Worm (Caenorhabditis elegans) whole organism, young adult: ENCODE measurements around the gene ZK563.7.

Source experiments
- B0019.2 ChIP-seq: fragments of 200-800 bp; sonication (Bioruptor generic); conservative IDR thresholded peaks from 2 replicates; pipeline ENCODE4 v1.3.6; 2022; ENCODE audit warnings: missing genetic modification reagents, missing genetic modification characterization, missing compliant biosample characterization
- B0261.1 ChIP-seq: sonication (generic microtip); optimal IDR thresholded peaks from 2 replicates; lab custom pipeline; 2016; ENCODE audit warnings: mild to moderate bottlenecking, missing genetic modification characterization, moderate library complexity, missing compliant biosample characterization
- F23B12.7 ChIP-seq: sonication (generic microtip); optimal IDR thresholded peaks from 2 replicates; lab custom pipeline; 2017; ENCODE audit warnings: missing genetic modification characterization, mild to moderate bottlenecking, missing compliant biosample characterization, antibody characterized with exemption, moderate library complexity; ENCODE audit not compliant: insufficient read depth
- F33H1.4 ChIP-seq: fragments of 200-800 bp; sonication (Bioruptor generic); IDR thresholded peaks from 2 replicates; pipeline ENCODE4 v1.3.6; 2022; ENCODE audit warnings: missing genetic modification reagents, missing genetic modification characterization, missing compliant biosample characterization
- F49E8.2 ChIP-seq: sonication (generic microtip); optimal IDR thresholded peaks from 3 replicates; lab custom pipeline; 2017; ENCODE audit warnings: missing genetic modification characterization, mild to moderate bottlenecking, missing compliant biosample characterization, antibody characterized with exemption, moderate library complexity; ENCODE audit not compliant: insufficient read depth
- F57A8.1 ChIP-seq: fragments of 200-800 bp; sonication (Bioruptor generic); optimal IDR thresholded peaks from 2 replicates; lab custom pipeline; 2018; ENCODE audit warnings: mild to moderate bottlenecking, missing genetic modification characterization, moderate library complexity, missing compliant biosample characterization
- K11D2.4 ChIP-seq: fragments of 200-800 bp; sonication (Bioruptor generic); IDR thresholded peaks from 2 replicates; pipeline ENCODE4 v1.3.6; 2022; ENCODE audit warnings: missing genetic modification reagents, missing genetic modification characterization, missing compliant biosample characterization
- K12H6.12 ChIP-seq: fragments of 200-800 bp; sonication (Bioruptor generic); optimal IDR thresholded peaks from 2 replicates; lab custom pipeline; 2018; ENCODE audit warnings: mild to moderate bottlenecking, missing genetic modification characterization, missing compliant biosample characterization
- T26A5.8 ChIP-seq: sonication (generic microtip); optimal IDR thresholded peaks from 2 replicates; lab custom pipeline; 2016; ENCODE audit warnings: missing genetic modification characterization, missing compliant biosample characterization
- Y53F4B.3 ChIP-seq: fragments of 200-800 bp; sonication (Bioruptor generic); IDR thresholded peaks from 2 replicates; pipeline ENCODE4 v1.3.6; 2022; ENCODE audit warnings: missing genetic modification reagents, missing genetic modification characterization, missing compliant biosample characterization
- Y79H2A.3 ChIP-seq: fragments of 200-800 bp; sonication (Bioruptor generic); conservative IDR thresholded peaks from 2 replicates; pipeline ENCODE4 v1.3.6; 2022; ENCODE audit warnings: missing genetic modification reagents, missing genetic modification characterization, missing compliant biosample characterization
- ama-1 ChIP-seq, 3 experiments: fragments of 150-350 bp in 1 of 3; sonication (generic microtip) in 2 of 3; optimal IDR thresholded peaks; 2 replicates each; lab custom pipeline; 2014 to 2018; ENCODE audit warnings: missing biosample characterization in 2 of 3, missing genetic modification characterization in 2 of 3, missing genetic modification reagents in 2 of 3
- attf-3 ChIP-seq: fragments of 200-800 bp; sonication (Bioruptor generic); conservative IDR thresholded peaks from 2 replicates; pipeline ENCODE4 v1.3.6; 2022; ENCODE audit warnings: missing genetic modification reagents, missing genetic modification characterization, missing compliant biosample characterization
- bed-2 ChIP-seq: fragments of 200-800 bp; sonication (Bioruptor generic); IDR thresholded peaks from 2 replicates; pipeline ENCODE4 v1.3.6; 2022; ENCODE audit warnings: missing genetic modification reagents, missing genetic modification characterization, missing compliant biosample characterization
- ccch-3 ChIP-seq: fragments of 200-800 bp; sonication (Bioruptor generic); optimal IDR thresholded peaks from 2 replicates; lab custom pipeline; 2018; ENCODE audit warnings: mild to moderate bottlenecking, missing genetic modification characterization, missing compliant biosample characterization
- ceh-79 ChIP-seq: sonication (generic microtip); optimal IDR thresholded peaks from 2 replicates; lab custom pipeline; 2017; ENCODE audit warnings: mild to moderate bottlenecking, missing genetic modification characterization, missing compliant biosample characterization
- chd-7 ChIP-seq: sonication (generic microtip); optimal IDR thresholded peaks from 2 replicates; lab custom pipeline; 2016; ENCODE audit warnings: mild to moderate bottlenecking, missing genetic modification characterization, moderate library complexity, missing compliant biosample characterization
- dpff-1 ChIP-seq: sonication (generic microtip); optimal IDR thresholded peaks from 2 replicates; lab custom pipeline; 2017; ENCODE audit warnings: mild to moderate bottlenecking, missing genetic modification characterization, missing compliant biosample characterization
- egl-44 ChIP-seq: fragments of 200-800 bp; sonication (Bioruptor generic); IDR thresholded peaks from 2 replicates; pipeline ENCODE4 v1.3.6; 2022; ENCODE audit warnings: missing genetic modification reagents, missing genetic modification characterization, missing compliant biosample characterization
- egrh-3 ChIP-seq: fragments of 200-800 bp; sonication (Bioruptor generic); IDR thresholded peaks from 2 replicates; pipeline ENCODE4 v1.3.6; 2022; ENCODE audit warnings: missing genetic modification reagents, missing genetic modification characterization, missing compliant biosample characterization
- ekl-4 ChIP-seq: fragments of 200-800 bp; sonication (Bioruptor generic); IDR thresholded peaks from 2 replicates; pipeline ENCODE4 v1.3.6; 2022; ENCODE audit warnings: missing genetic modification reagents, missing genetic modification characterization, missing compliant biosample characterization
- ets-4 ChIP-seq: fragments of 200-800 bp; sonication (Bioruptor generic); optimal IDR thresholded peaks from 2 replicates; lab custom pipeline; 2018; ENCODE audit warnings: mild to moderate bottlenecking, missing genetic modification characterization, missing compliant biosample characterization
- fkh-3 ChIP-seq: sonication (generic microtip); optimal IDR thresholded peaks from 2 replicates; lab custom pipeline; 2016; ENCODE audit warnings: mild to moderate bottlenecking, missing genetic modification characterization, missing compliant biosample characterization
- gei-17 ChIP-seq: fragments of 200-800 bp; sonication (Bioruptor generic); optimal IDR thresholded peaks from 2 replicates; lab custom pipeline; 2018; ENCODE audit warnings: mild to moderate bottlenecking, missing genetic modification characterization, missing compliant biosample characterization
- hlh-12 ChIP-seq: sonication (generic microtip); optimal IDR thresholded peaks from 2 replicates; lab custom pipeline; 2016; ENCODE audit warnings: missing genetic modification characterization, missing compliant biosample characterization
- lag-1 ChIP-seq: fragments of 200-800 bp; sonication (Bioruptor generic); IDR thresholded peaks from 2 replicates; pipeline ENCODE4 v1.3.6; 2022; ENCODE audit warnings: missing genetic modification reagents, missing genetic modification characterization, missing compliant biosample characterization
- let-526 ChIP-seq: fragments of 200-800 bp; sonication (Bioruptor generic); IDR thresholded peaks from 2 replicates; pipeline ENCODE4 v1.3.6; 2022; ENCODE audit warnings: missing genetic modification reagents, missing genetic modification characterization, missing compliant biosample characterization
- let-607 ChIP-seq, 2 experiments: fragments of 200-800 bp in 1 of 2; sonication (Bioruptor generic) in 1 of 2; sonication (generic microtip) in 1 of 2; optimal IDR thresholded peaks; 2 replicates each; lab custom pipeline; 2016 to 2018; ENCODE audit warnings: mild to moderate bottlenecking in 2 of 2, missing compliant biosample characterization in 2 of 2, missing genetic modification characterization in 2 of 2, moderate library complexity in 2 of 2, missing genotype in 1 of 2
- madf-10 ChIP-seq: sonication (generic microtip); optimal IDR thresholded peaks from 2 replicates; lab custom pipeline; 2016; ENCODE audit warnings: mild to moderate bottlenecking, missing genetic modification characterization, missing compliant biosample characterization
- mel-28 ChIP-seq: sonication (generic microtip); optimal IDR thresholded peaks from 2 replicates; lab custom pipeline; 2016; ENCODE audit warnings: borderline replicate concordance, mild to moderate bottlenecking, missing genetic modification characterization, missing compliant biosample characterization
- mes-4 ChIP-seq: sonication (generic microtip); optimal IDR thresholded peaks from 2 replicates; lab custom pipeline; 2016; ENCODE audit warnings: missing genotype, missing genetic modification characterization, missing compliant biosample characterization
- nfya-1 ChIP-seq: sonication (generic microtip); optimal IDR thresholded peaks from 2 replicates; lab custom pipeline; 2017; ENCODE audit warnings: antibody characterized with exemption, missing compliant biosample characterization, missing genetic modification characterization, borderline replicate concordance; ENCODE audit not compliant: insufficient read depth
- nfyb-1 ChIP-seq: fragments of 200-800 bp; sonication (Bioruptor generic); IDR thresholded peaks from 2 replicates; pipeline ENCODE4 v1.3.6; 2022; ENCODE audit warnings: missing genetic modification reagents, missing genetic modification characterization, missing compliant biosample characterization
- nhr-120 ChIP-seq: fragments of 200-800 bp; sonication (Bioruptor generic); IDR thresholded peaks from 2 replicates; pipeline ENCODE4 v1.3.6; 2022; ENCODE audit warnings: missing genetic modification characterization, missing compliant biosample characterization
- nhr-179 ChIP-seq: sonication (generic microtip); optimal IDR thresholded peaks from 2 replicates; lab custom pipeline; 2016; ENCODE audit warnings: mild to moderate bottlenecking, missing genetic modification characterization, missing compliant biosample characterization
- nhr-90 ChIP-seq: sonication (generic microtip); optimal IDR thresholded peaks from 2 replicates; lab custom pipeline; 2016; ENCODE audit warnings: missing genotype, mild to moderate bottlenecking, missing genetic modification characterization, missing compliant biosample characterization
- pha-4 ChIP-seq: fragments of 150-350 bp; sonication (generic microtip); optimal IDR thresholded peaks from 2 replicates; lab custom pipeline; 2014; ENCODE audit warnings: missing biosample characterization, missing genetic modification reagents, missing genetic modification characterization
- rpc-1 ChIP-seq, 2 experiments: fragments of 150-350 bp in 1 of 2; sonication (generic microtip) in 1 of 2; optimal IDR thresholded peaks; 2 replicates each; lab custom pipeline; 2014 to 2018; ENCODE audit warnings: missing biosample characterization in 1 of 2, missing genetic modification characterization in 1 of 2, missing genetic modification reagents in 1 of 2, missing genotype in 1 of 2
- snpc-1.1 ChIP-seq: sonication (generic microtip); optimal IDR thresholded peaks from 2 replicates; lab custom pipeline; 2017; ENCODE audit warnings: missing genetic modification characterization, mild to moderate bottlenecking, missing compliant biosample characterization, antibody characterized with exemption, moderate library complexity, missing genotype, missing genetic modification reagents; ENCODE audit not compliant: insufficient read depth
- somi-1 ChIP-seq: fragments of 200-800 bp; sonication (Bioruptor generic); optimal IDR thresholded peaks from 2 replicates; lab custom pipeline; 2018; ENCODE audit warnings: mild to moderate bottlenecking, missing genetic modification characterization, missing compliant biosample characterization
- unc-130 ChIP-seq: sonication (generic microtip); optimal IDR thresholded peaks from 2 replicates; lab custom pipeline; 2016; ENCODE audit warnings: missing genetic modification reagents, missing genetic modification characterization, missing compliant biosample characterization
- unc-62 ChIP-seq: fragments of 150-350 bp; optimal IDR thresholded peaks from 2 replicates; lab custom pipeline; 2014; ENCODE audit warnings: missing biosample characterization, missing genetic modification reagents, missing genetic modification characterization
- ztf-25 ChIP-seq: fragments of 200-800 bp; sonication (Bioruptor generic); IDR thresholded peaks from 2 replicates; pipeline ENCODE4 v1.3.6; 2022; ENCODE audit warnings: missing genetic modification reagents, missing genetic modification characterization, missing compliant biosample characterization
- ztf-26 ChIP-seq: sonication (generic microtip); optimal IDR thresholded peaks from 2 replicates; lab custom pipeline; 2017; ENCODE audit warnings: missing genetic modification characterization, missing compliant biosample characterization
- ztf-28 ChIP-seq: fragments of 200-800 bp; sonication (Bioruptor generic); IDR thresholded peaks from 2 replicates; pipeline ENCODE4 v1.3.6; 2022; ENCODE audit warnings: missing genetic modification reagents, missing genetic modification characterization, missing compliant biosample characterization
- ztf-3 ChIP-seq: fragments of 200-800 bp; sonication (Bioruptor generic); optimal IDR thresholded peaks from 2 replicates; lab custom pipeline; 2018; ENCODE audit warnings: mild to moderate bottlenecking, missing genetic modification characterization, missing compliant biosample characterization
- ztf-6 ChIP-seq: fragments of 200-800 bp; sonication (Bioruptor generic); IDR thresholded peaks from 2 replicates; pipeline ENCODE4 v1.3.6; 2022; ENCODE audit warnings: missing genetic modification reagents, missing genetic modification characterization, missing compliant biosample characterization

Gene ZK563.7

ce11 chrX:3408717-3409303 is 28.5 kb downstream of the ZK563.7 start (continued):
- TF ChIP-seq nhr-179 (tag; lab: Kevin White, UChicago) = no peak
- TF ChIP-seq unc-130 (GFP tag; lab: Kevin White, UChicago) = no peak
- TF ChIP-seq chd-7 (tag; lab: Kevin White, UChicago) = peak; percentile 36
- no peak for TF ChIP-seq lag-1 (GFP tag; lab: Robert Waterston, UW)
- TF ChIP-seq nhr-120 (GFP tag; lab: Robert Waterston, UW) = no peak
- TF ChIP-seq ama-1 (optimal IDR thresholded peaks at IDR 0.05; lab: Kevin White, UChicago) = no peak
- TF ChIP-seq ama-1 (GFP tag; optimal IDR thresholded peaks at IDR 0.05; lab: Kevin White, UChicago) = no peak
- TF ChIP-seq ekl-4 (GFP tag; lab: Robert Waterston, UW) = 0 out of 2 replicates have a peak, but pooled peaks have one; percentile 25
- TF ChIP-seq somi-1 = no peak
- TF ChIP-seq K12H6.12 (tag; lab: Kevin White, UChicago) = no peak
- TF ChIP-seq F57A8.1 (GFP tag; lab: Kevin White, UChicago) = no peak
- no peak for TF ChIP-seq B0019.2 (GFP tag; lab: Robert Waterston, UW)
- TF ChIP-seq ccch-3 (GFP tag; lab: Kevin White, UChicago) = no peak
- TF ChIP-seq nhr-90 = peak; percentile 61
- TF ChIP-seq egl-44 (GFP tag; lab: Robert Waterston, UW) = no peak
- peak; percentile 62 for TF ChIP-seq gei-17
- no peak for TF ChIP-seq Y53F4B.3 (GFP tag; lab: Robert Waterston, UW)
- TF ChIP-seq Y79H2A.3 (GFP tag; lab: Robert Waterston, UW) = no peak
- TF ChIP-seq F23B12.7 (tag; lab: Kevin White, UChicago) = no peak
- TF ChIP-seq ztf-3 (GFP tag; lab: Kevin White, UChicago) = no peak
- TF ChIP-seq K11D2.4 = no peak
- TF ChIP-seq F33H1.4 (GFP tag; lab: Robert Waterston, UW) = no peak
- no peak for TF ChIP-seq let-526 (GFP tag; lab: Robert Waterston, UW)
- TF ChIP-seq egrh-3 (GFP tag; lab: Robert Waterston, UW) = no peak
- TF ChIP-seq hlh-12 (tag; lab: Kevin White, UChicago) = no peak
- TF ChIP-seq ztf-28 (GFP tag; lab: Robert Waterston, UW) = no peak
- TF ChIP-seq F49E8.2 (tag; lab: Kevin White, UChicago) = no peak
- TF ChIP-seq nfyb-1 (GFP tag; lab: Robert Waterston, UW) = peak; percentile 50; the same call in 1 of the 2 replicates
- TF ChIP-seq madf-10 (tag; lab: Kevin White, UChicago) = peak; percentile 49
- TF ChIP-seq ets-4 = no peak
- TF ChIP-seq ztf-26 (tag; lab: Kevin White, UChicago) = no peak
- TF ChIP-seq ztf-25 (GFP tag; lab: Robert Waterston, UW) = no peak
- no peak for TF ChIP-seq fkh-3 (tag; lab: Kevin White, UChicago)
- TF ChIP-seq snpc-1.1 (tag; lab: Kevin White, UChicago) = no peak
- TF ChIP-seq let-607 (tag; optimal IDR thresholded peaks at IDR 0.05; lab: Kevin White, UChicago) = peak in 1 of 2 experiments; percentile 2
- TF ChIP-seq dpff-1 (tag; lab: Kevin White, UChicago) = no peak
- no peak for TF ChIP-seq B0261.1 (tag; lab: Kevin White, UChicago)
- TF ChIP-seq attf-3 (GFP tag; lab: Robert Waterston, UW) = no peak
- no peak for TF ChIP-seq ztf-6
- no peak for TF ChIP-seq unc-62
- no peak for TF ChIP-seq mel-28
- no peak for TF ChIP-seq nfya-1
- TF ChIP-seq mes-4 (tag; lab: Kevin White, UChicago) = no peak
- no peak for TF ChIP-seq ceh-79 (tag; lab: Kevin White, UChicago)
- no peak for TF ChIP-seq T26A5.8
- TF ChIP-seq bed-2 (GFP tag; lab: Robert Waterston, UW) = no peak
- no peak for TF ChIP-seq pha-4 (tag; lab: Kevin White, UChicago)
- TF ChIP-seq rpc-1 (optimal IDR thresholded peaks at IDR 0.05; lab: Kevin White, UChicago) = no peak
- TF ChIP-seq rpc-1 (tag; optimal IDR thresholded peaks at IDR 0.05; lab: Kevin White, UChicago) = no peak
